Worm (Caenorhabditis elegans) whole organism, L3 larva: Measurements from ENCODE around the gene M02D8.3.
A peak's percentile ranks its signal among the peaks of the same experiment; 100 is the strongest.

Experiments
- R02D3.7 ChIP-seq: fragments of 150-350 bp; optimal IDR thresholded peaks from 2 replicates; lab custom pipeline; 2014; ENCODE audit warnings: missing biosample characterization, missing genetic modification characterization
- ZK546.5 ChIP-seq: sonication (generic microtip); optimal IDR thresholded peaks from 2 replicates; lab custom pipeline; 2017; ENCODE audit warnings: missing biosample characterization, missing genetic modification characterization
- ceh-16 ChIP-seq: sonication (generic microtip); optimal IDR thresholded peaks from 2 replicates; lab custom pipeline; 2017; ENCODE audit warnings: missing biosample characterization, missing genetic modification characterization
- ceh-28 ChIP-seq: fragments of 150-350 bp; optimal IDR thresholded peaks from 2 replicates; lab custom pipeline; 2014; ENCODE audit warnings: missing biosample characterization, missing genetic modification reagents, missing genetic modification characterization
- ceh-82 ChIP-seq: fragments of 150-350 bp; optimal IDR thresholded peaks from 2 replicates; lab custom pipeline; 2014; ENCODE audit warnings: missing biosample characterization, missing genetic modification characterization
- egl-27 ChIP-seq: sonication (generic microtip); optimal IDR thresholded peaks from 4 replicates; lab custom pipeline; 2017; ENCODE audit warnings: missing biosample characterization, missing genetic modification reagents, missing genetic modification characterization
- egl-5 ChIP-seq: fragments of 150-350 bp; optimal IDR thresholded peaks from 2 replicates; lab custom pipeline; 2017; ENCODE audit warnings: missing biosample characterization, missing genetic modification reagents, missing genetic modification characterization, inconsistent platforms
- elt-2 ChIP-seq: sonication (generic microtip); optimal IDR thresholded peaks from 2 replicates; lab custom pipeline; 2016; ENCODE audit warnings: missing genetic modification reagents, mild to moderate bottlenecking, missing genetic modification characterization, missing compliant biosample characterization
- elt-3 ChIP-seq, 3 experiments: fragments of 150-350 bp in 1 of 3; sonication (generic microtip) in 2 of 3; optimal IDR thresholded peaks; 2 replicates in 2 of 3; 4 replicates in 1 of 3; lab custom pipeline; 2014 to 2017; ENCODE audit warnings: missing biosample characterization in 3 of 3, missing genetic modification characterization in 3 of 3
- eor-1 ChIP-seq, 2 experiments: fragments of 150-350 bp; optimal IDR thresholded peaks; 2 replicates each; lab custom pipeline; 2014 to 2018; ENCODE audit warnings: missing biosample characterization in 2 of 2, missing genetic modification characterization in 2 of 2
- fkh-10 ChIP-seq: sonication (generic microtip); optimal IDR thresholded peaks from 2 replicates; lab custom pipeline; 2017; ENCODE audit warnings: missing biosample characterization, missing genetic modification reagents, missing genetic modification characterization
- fos-1 ChIP-seq: fragments of 150-350 bp; optimal IDR thresholded peaks from 2 replicates; lab custom pipeline; 2014; ENCODE audit warnings: missing biosample characterization, missing genetic modification characterization
- hmg-11 ChIP-seq: sonication (generic microtip); optimal IDR thresholded peaks from 2 replicates; lab custom pipeline; 2016; ENCODE audit warnings: missing genetic modification characterization, missing compliant biosample characterization
- jun-1 ChIP-seq: fragments of 150-350 bp; optimal IDR thresholded peaks from 2 replicates; lab custom pipeline; 2014; ENCODE audit warnings: missing biosample characterization, missing genetic modification reagents, missing genetic modification characterization
- lin-15B ChIP-seq: fragments of 150-350 bp; optimal IDR thresholded peaks from 2 replicates; lab custom pipeline; 2014; ENCODE audit warnings: missing biosample characterization, missing genetic modification characterization
- lin-39 ChIP-seq: fragments of 150-350 bp; optimal IDR thresholded peaks from 2 replicates; lab custom pipeline; 2018; ENCODE audit warnings: missing biosample characterization, missing genetic modification reagents, missing genetic modification characterization
- lsy-12 ChIP-seq: sonication (generic microtip); optimal IDR thresholded peaks from 2 replicates; lab custom pipeline; 2016; ENCODE audit warnings: mild to moderate bottlenecking, missing genetic modification characterization, missing compliant biosample characterization
- mdl-1 ChIP-seq: fragments of 150-350 bp; optimal IDR thresholded peaks from 2 replicates; lab custom pipeline; 2014; ENCODE audit warnings: missing biosample characterization, missing genetic modification characterization
- nhr-23 ChIP-seq: fragments of 150-350 bp; optimal IDR thresholded peaks from 2 replicates; lab custom pipeline; 2014; ENCODE audit warnings: missing biosample characterization, missing genetic modification reagents, missing genetic modification characterization
- nhr-237 ChIP-seq: fragments of 150-350 bp; optimal IDR thresholded peaks from 2 replicates; lab custom pipeline; 2014; ENCODE audit warnings: missing biosample characterization, missing genetic modification characterization
- nhr-43 ChIP-seq: sonication (generic microtip); optimal IDR thresholded peaks from 2 replicates; lab custom pipeline; 2016; ENCODE audit warnings: mild to moderate bottlenecking, missing genetic modification characterization, missing compliant biosample characterization; ENCODE audit not compliant: poor library complexity, severe bottlenecking
- nhr-76 ChIP-seq: fragments of 150-350 bp; sonication (generic microtip); optimal IDR thresholded peaks from 5 replicates; lab custom pipeline; 2014; ENCODE audit warnings: missing biosample characterization, missing genetic modification characterization
- nhr-77 ChIP-seq: fragments of 150-350 bp; optimal IDR thresholded peaks from 2 replicates; lab custom pipeline; 2014; ENCODE audit warnings: missing biosample characterization, missing genetic modification characterization
- pha-4 ChIP-seq: fragments of 150-350 bp; optimal IDR thresholded peaks from 2 replicates; lab custom pipeline; 2014; ENCODE audit warnings: missing biosample characterization, missing genetic modification reagents, missing genetic modification characterization
- pqm-1 ChIP-seq: fragments of 150-350 bp; optimal IDR thresholded peaks from 2 replicates; lab custom pipeline; 2017; ENCODE audit warnings: missing biosample characterization, missing genetic modification characterization, inconsistent platforms
- skn-1 ChIP-seq: fragments of 150-350 bp; optimal IDR thresholded peaks from 2 replicates; lab custom pipeline; 2014; ENCODE audit warnings: missing biosample characterization, missing genetic modification characterization
- snpc-4 ChIP-seq: fragments of 150-350 bp; optimal IDR thresholded peaks from 2 replicates; lab custom pipeline; 2014; ENCODE audit warnings: missing biosample characterization, missing genetic modification characterization
- tbx-2 ChIP-seq: sonication (generic microtip); optimal IDR thresholded peaks from 2 replicates; lab custom pipeline; 2016; ENCODE audit warnings: mild to moderate bottlenecking, missing genetic modification characterization, missing compliant biosample characterization
- unc-39 ChIP-seq: sonication (generic microtip); optimal IDR thresholded peaks from 4 replicates; lab custom pipeline; 2017; ENCODE audit warnings: missing biosample characterization, missing genetic modification characterization
- zag-1 ChIP-seq: fragments of 150-350 bp; optimal IDR thresholded peaks from 2 replicates; lab custom pipeline; 2014; ENCODE audit warnings: missing biosample characterization, missing genetic modification characterization

M02D8.3 gene

DNA sequence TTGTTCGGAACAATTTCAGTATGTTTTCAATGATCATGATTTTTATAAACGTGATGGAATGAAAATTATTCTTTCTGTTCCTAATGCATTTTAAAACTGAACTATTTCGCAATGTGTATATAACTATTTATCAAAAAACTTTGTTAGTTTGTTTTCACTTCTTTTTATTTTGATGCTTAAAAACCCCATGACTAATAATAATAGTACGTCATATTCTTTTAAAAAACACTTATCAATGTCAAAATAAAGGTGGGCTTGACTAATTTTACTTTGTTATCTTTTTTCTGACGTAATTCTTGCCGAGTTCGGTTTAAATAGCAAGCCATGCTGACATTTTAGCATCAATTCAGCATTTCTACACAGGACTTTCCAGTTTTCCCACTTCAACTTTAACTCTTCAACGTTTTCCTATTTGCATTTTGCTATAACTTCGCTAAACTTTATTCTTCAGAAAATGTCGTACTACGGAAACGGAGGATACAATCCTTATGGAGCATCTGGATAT, 25.6 kb downstream of the M02D8.3 start, which contains the start of gene F53A9.1:
TSS of gene F53A9.1 (plus strand) at position 455 of the 505 bp plus-strand sequence.
- peak; percentile 28 for TF ChIP-seq elt-2
- TF ChIP-seq pqm-1, result peak; percentile 18
- peak; percentile 1 for TF ChIP-seq pha-4 (tag; lab: Kevin White, UChicago)
- no peak for TF ChIP-seq jun-1 (tag; lab: Kevin White, UChicago)

DNA sequence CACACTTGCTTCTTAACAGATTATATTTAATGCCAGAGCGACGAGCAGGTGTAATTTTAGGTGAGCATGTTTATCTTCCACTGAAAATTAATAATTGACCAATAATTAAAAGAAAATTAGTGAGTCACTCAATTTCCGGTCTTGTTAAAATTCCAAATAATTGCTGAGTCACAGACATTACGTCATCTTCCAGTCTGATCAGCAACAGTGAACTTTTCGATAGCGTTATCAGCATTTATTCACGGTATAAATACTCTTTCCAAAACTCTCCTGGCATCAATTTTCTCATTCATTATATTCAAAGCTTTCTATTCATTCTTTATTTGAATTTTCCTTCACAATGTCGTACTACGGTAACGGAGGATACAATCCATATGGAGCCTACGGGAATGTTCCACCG, 27.4 kb downstream of the M02D8.3 start, which contains the start of gene kreg-1:
TSS of gene kreg-1 (plus strand) at position 341 of the 400 bp plus-strand sequence.
- TF ChIP-seq ZK546.5 (tag; lab: Kevin White, UChicago), result no peak
- no peak for TF ChIP-seq lin-15B (tag; lab: Kevin White, UChicago)
- no peak for TF ChIP-seq zag-1
- TF ChIP-seq pqm-1, result peak; percentile 83
- no peak for TF ChIP-seq egl-5 (tag; lab: Kevin White, UChicago)
- TF ChIP-seq elt-2, result peak; percentile 56
- TF ChIP-seq, all 47 proteins: peak for 2

DNA sequence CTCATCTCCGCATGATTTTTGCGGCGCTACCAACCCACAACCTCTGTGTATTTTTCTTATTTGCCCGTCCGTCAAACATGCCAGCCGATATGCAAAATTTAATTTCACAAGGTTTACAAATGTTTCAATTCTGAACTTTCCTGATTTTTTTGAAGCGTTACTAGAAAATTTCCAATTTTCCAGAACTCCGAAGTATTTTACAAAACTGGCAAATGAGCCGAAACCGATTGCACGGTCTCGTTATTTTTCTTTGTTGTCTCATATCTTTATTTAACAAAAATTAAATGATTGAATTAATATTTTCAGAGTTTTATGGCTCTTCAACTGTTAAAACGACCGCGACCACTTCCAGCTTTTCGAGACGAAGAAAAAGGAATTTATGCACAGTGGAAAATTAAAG, 28.8 kb downstream of the M02D8.3 start, which contains the start of gene F53A9.3:
TSS of gene F53A9.3 (plus strand) at position 301 of the 400 bp plus-strand sequence.
- TF ChIP-seq pha-4 (tag; lab: Kevin White, UChicago) (no peak), lin-15B (tag; lab: Kevin White, UChicago) (no peak), fkh-10 (GFP tag; lab: Kevin White, UChicago) (no peak), zag-1 (no peak), ceh-82 (tag; lab: Kevin White, UChicago) (no peak), lin-39 (tag; lab: Kevin White, UChicago) (no peak), elt-3 (tag; optimal IDR thresholded peaks at IDR 0.05; lab: Kevin White, UChicago) (no peak)

DNA sequence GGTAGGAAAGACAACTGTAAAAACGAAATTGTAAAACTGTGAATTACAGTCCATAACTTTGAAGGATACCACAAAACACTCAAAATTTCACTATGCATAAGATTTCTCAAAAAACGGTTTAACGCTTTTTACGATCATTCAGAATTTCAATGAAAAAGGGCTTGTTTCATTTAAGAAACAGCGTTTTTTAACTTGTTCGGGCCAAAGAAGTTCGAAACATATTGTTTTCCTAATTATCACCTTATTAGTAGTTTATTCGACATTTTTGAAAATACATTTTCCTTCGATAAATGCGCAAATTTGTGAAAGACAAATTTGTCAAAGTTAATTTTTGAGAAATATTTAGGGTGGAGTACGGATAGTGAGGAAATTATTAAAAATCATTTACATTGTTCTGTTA, 32.0 kb downstream of the M02D8.3 start:
- TF ChIP-seq ceh-16 (tag; lab: Kevin White, UChicago) (no peak), R02D3.7 (tag; lab: Kevin White, UChicago) (no peak), ceh-82 (tag; lab: Kevin White, UChicago) (no peak), fkh-10 (GFP tag; lab: Kevin White, UChicago) (no peak), elt-2 (no peak), lsy-12 (tag; lab: Kevin White, UChicago) (no peak), hmg-11 (tag; lab: Kevin White, UChicago) (no peak), nhr-76 (tag; lab: Kevin White, UChicago) (no peak), unc-39 (tag; lab: Kevin White, UChicago) (no peak), lin-15B (tag; lab: Kevin White, UChicago) (no peak), ceh-28 (tag; lab: Kevin White, UChicago) (no peak), mdl-1 (no peak), pqm-1 (no peak), fos-1 (tag; lab: Kevin White, UChicago) (no peak), skn-1 (tag; lab: Kevin White, UChicago) (no peak), eor-1 (tag; optimal IDR thresholded peaks at IDR 0.05; lab: Kevin White, UChicago) (no peak)
- TF ChIP-seq, all 47 proteins: peak for 0

DNA sequence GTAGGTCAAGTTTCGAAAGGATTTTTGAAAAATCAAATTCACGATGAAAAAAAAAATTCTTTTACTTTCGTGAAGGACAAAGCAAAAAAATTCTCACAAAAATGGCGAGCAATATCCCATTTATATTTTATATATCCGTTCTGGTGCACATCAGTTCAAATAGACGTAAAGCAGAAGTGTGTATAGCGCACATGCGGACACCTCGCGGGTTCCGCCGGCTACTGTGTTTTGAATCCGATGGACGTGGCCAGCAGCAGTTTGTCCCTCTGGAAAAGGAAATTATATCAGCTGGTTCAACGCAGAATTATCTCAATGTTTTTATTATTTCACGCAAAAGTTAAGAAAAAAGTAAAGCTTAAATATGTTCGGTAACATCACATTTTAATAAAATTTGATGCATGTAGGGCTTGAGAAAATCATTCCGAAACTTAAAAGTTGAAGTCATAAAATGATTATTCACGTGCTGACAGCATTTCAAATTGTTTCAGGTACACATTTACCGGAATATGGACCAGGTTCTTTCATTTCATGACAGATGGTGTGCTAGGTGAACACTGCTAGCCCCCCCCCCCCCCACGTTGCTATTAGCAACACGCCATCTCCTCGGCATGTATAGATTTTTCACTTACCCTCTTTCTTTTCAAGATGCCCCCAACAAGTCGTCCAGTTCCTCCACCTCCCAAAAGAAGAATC, 33.0 kb downstream of the M02D8.3 start, which contains the start of gene jbts-14:
TSS of gene jbts-14 (plus strand) at position 643 of the 693 bp plus-strand sequence.
- TF ChIP-seq snpc-4 (tag; lab: Kevin White, UChicago) (peak; percentile 30), nhr-43 (tag; lab: Kevin White, UChicago) (no peak)
- TF ChIP-seq, all 47 proteins: peak for 1

DNA sequence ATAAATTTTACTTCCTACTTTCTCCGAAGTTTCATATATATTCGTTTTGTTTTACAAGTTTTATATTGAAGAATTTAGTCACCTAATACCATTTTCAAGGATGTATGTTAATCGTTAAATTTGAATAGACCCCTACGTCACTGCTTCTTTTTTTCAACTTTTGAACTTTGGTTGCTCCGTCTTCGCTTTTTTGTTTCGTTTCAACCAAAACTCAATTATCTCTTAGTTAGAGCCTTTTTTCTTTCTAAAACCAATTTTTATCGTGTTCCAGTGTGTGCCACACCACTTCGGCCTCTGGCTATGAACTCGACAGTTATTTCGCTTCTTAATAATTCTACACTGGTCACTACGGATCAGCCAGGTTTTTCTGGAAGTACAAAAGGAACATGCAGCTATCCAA, 39.3 kb downstream of the M02D8.3 start, which contains the start of gene frpr-8:
TSS of gene frpr-8 (plus strand) at position 301 of the 400 bp plus-strand sequence.
- TF ChIP-seq fos-1 (tag; lab: Kevin White, UChicago) (no peak), nhr-76 (tag; lab: Kevin White, UChicago) (no peak), nhr-23 (no peak), egl-27 (tag; lab: Kevin White, UChicago) (no peak), tbx-2 (tag; lab: Kevin White, UChicago) (no peak), egl-5 (tag; lab: Kevin White, UChicago) (no peak), nhr-237 (tag; lab: Kevin White, UChicago) (no peak), nhr-77 (no peak)
